Worm (Caenorhabditis elegans) whole organism, mixed stage, embryonic: ENCODE measurements around the gene F26D11.12.

Experiments used
- ceh-43 ChIP-seq: fragments of 200-800 bp; sonication (Bioruptor generic); optimal IDR thresholded peaks from 2 replicates; lab custom pipeline; 2018; ENCODE audit warnings: mild to moderate bottlenecking, missing genetic modification characterization, moderate library complexity, missing compliant biosample characterization
- ceh-83 ChIP-seq: fragments of 200-800 bp; sonication (Bioruptor generic); optimal IDR thresholded peaks from 2 replicates; lab custom pipeline; 2018; ENCODE audit warnings: mild to moderate bottlenecking, missing genetic modification characterization, missing compliant biosample characterization
- ces-1 ChIP-seq: fragments of 150-350 bp; optimal IDR thresholded peaks from 2 replicates; lab custom pipeline; 2014; ENCODE audit warnings: missing biosample characterization, missing genetic modification reagents, missing genetic modification characterization
- elt-1 ChIP-seq: sonication (generic microtip); optimal IDR thresholded peaks from 2 replicates; lab custom pipeline; 2017; ENCODE audit warnings: missing genetic modification characterization, mild to moderate bottlenecking, missing compliant biosample characterization, antibody characterized with exemption, moderate library complexity, borderline replicate concordance; ENCODE audit not compliant: insufficient read depth
- elt-3 ChIP-seq: fragments of 150-350 bp; optimal IDR thresholded peaks from 2 replicates; lab custom pipeline; 2014; ENCODE audit warnings: missing biosample characterization, missing genetic modification characterization
- ham-2 ChIP-seq: fragments of 200-800 bp; sonication (Bioruptor generic); optimal IDR thresholded peaks from 2 replicates; lab custom pipeline; 2018; ENCODE audit warnings: mild to moderate bottlenecking, missing genetic modification characterization, missing compliant biosample characterization
- nhr-28 ChIP-seq: fragments of 150-350 bp; optimal IDR thresholded peaks from 2 replicates; lab custom pipeline; 2014; ENCODE audit warnings: missing biosample characterization, missing genetic modification characterization
- nhr-76 ChIP-seq: sonication (generic microtip); optimal IDR thresholded peaks from 2 replicates; lab custom pipeline; 2017; ENCODE audit warnings: missing biosample characterization, missing genetic modification characterization
- pha-4 ChIP-seq: fragments of 150-350 bp; optimal IDR thresholded peaks from 2 replicates; lab custom pipeline; 2018; ENCODE audit warnings: missing biosample characterization, missing genetic modification reagents, missing genetic modification characterization
- snpc-4 ChIP-seq: fragments of 150-350 bp; optimal IDR thresholded peaks from 2 replicates; lab custom pipeline; 2014; ENCODE audit warnings: missing biosample characterization, missing genetic modification characterization
- unc-62 ChIP-seq: fragments of 150-350 bp; optimal IDR thresholded peaks from 2 replicates; lab custom pipeline; 2014; ENCODE audit warnings: missing biosample characterization, missing genetic modification reagents, missing genetic modification characterization

ce11 chrV:7995165-7995564 is 40.1 kb upstream of the F26D11.12 start:
- TF ChIP-seq ceh-83 (GFP tag; lab: Kevin White, UChicago) (no peak), ceh-43 (GFP tag; lab: Kevin White, UChicago) (no peak), pha-4 (no peak), snpc-4 (no peak), nhr-28 (tag; lab: Kevin White, UChicago) (no peak), unc-62 (GFP tag; lab: Kevin White, UChicago) (no peak), ham-2 (GFP tag; lab: Kevin White, UChicago) (no peak), elt-1 (tag; lab: Kevin White, UChicago) (no peak), elt-3 (tag; lab: Kevin White, UChicago) (no peak), ces-1 (no peak), nhr-76 (tag; lab: Kevin White, UChicago) (no peak)
